Fruit fly (Drosophila melanogaster) whole organism, embryonic: Measurements from ENCODE around the gene CG11811.

ENCODE experiments used
- Abd-B ChIP-seq: fragments of 200-800 bp; sonication (Bioruptor generic); optimal IDR thresholded peaks from 2 replicates; lab custom pipeline; 2018; ENCODE audit warnings: missing biosample characterization, mild to moderate bottlenecking, missing genetic modification characterization, moderate library complexity
- CG10267 ChIP-seq: fragments of 200-800 bp; sonication (Bioruptor generic); optimal IDR thresholded peaks from 2 replicates; lab custom pipeline; 2018; ENCODE audit warnings: missing biosample characterization, mild to moderate bottlenecking, missing genetic modification characterization, moderate library complexity
- CG10274 ChIP-seq: fragments of 200-800 bp; sonication (Bioruptor generic); optimal IDR thresholded peaks from 3 replicates; lab custom pipeline; 2017; ENCODE audit warnings: missing biosample characterization, mild to moderate bottlenecking, missing genetic modification characterization
- CG11695 ChIP-seq: fragments of 200-800 bp; sonication (Bioruptor generic); IDR thresholded peaks from 3 replicates; pipeline ENCODE4 v1.3.6; 2022; ENCODE audit warnings: missing biosample characterization, missing genetic modification characterization
- CG12155 ChIP-seq: fragments of 200-800 bp; sonication (Bioruptor generic); optimal IDR thresholded peaks from 3 replicates; lab custom pipeline; 2016; ENCODE audit warnings: missing biosample characterization, missing genetic modification characterization
- CG14965 ChIP-seq: fragments of 200-800 bp; sonication (Bioruptor generic); optimal IDR thresholded peaks from 2 replicates; lab custom pipeline; 2016; ENCODE audit warnings: missing biosample characterization, missing genetic modification characterization, borderline replicate concordance
- CG15601 ChIP-seq: fragments of 200-800 bp; sonication (Bioruptor generic); optimal IDR thresholded peaks from 3 replicates; lab custom pipeline; 2019; ENCODE audit warnings: missing biosample characterization, mild to moderate bottlenecking, missing genetic modification characterization, moderate library complexity
- CG1603 ChIP-seq: fragments of 200-800 bp; sonication (Bioruptor generic); optimal IDR thresholded peaks from 2 replicates; lab custom pipeline; 2019; ENCODE audit warnings: missing biosample characterization, mild to moderate bottlenecking, missing genetic modification characterization, moderate library complexity
- CG17359 ChIP-seq: fragments of 200-800 bp; sonication (Bioruptor generic); optimal IDR thresholded peaks from 3 replicates; lab custom pipeline; 2018; ENCODE audit warnings: missing biosample characterization, mild to moderate bottlenecking, missing genetic modification characterization, moderate library complexity
- CG17385 ChIP-seq: fragments of 200-800 bp; sonication (Bioruptor generic); optimal IDR thresholded peaks from 3 replicates; lab custom pipeline; 2018; ENCODE audit warnings: missing biosample characterization, mild to moderate bottlenecking, missing genetic modification characterization
- CG18262 ChIP-seq: fragments of 200-800 bp; optimal IDR thresholded peaks from 3 replicates; lab custom pipeline; 2019; ENCODE audit warnings: missing biosample characterization, mild to moderate bottlenecking, missing genetic modification characterization, moderate library complexity
- CG2202 ChIP-seq: fragments of 200-800 bp; sonication (Bioruptor generic); optimal IDR thresholded peaks from 2 replicates; lab custom pipeline; 2018; ENCODE audit warnings: missing biosample characterization, mild to moderate bottlenecking, missing genetic modification characterization
- CG2875 ChIP-seq: fragments of 200-800 bp; sonication (Bioruptor generic); optimal IDR thresholded peaks from 2 replicates; lab custom pipeline; 2017; ENCODE audit warnings: missing biosample characterization, mild to moderate bottlenecking, missing genetic modification characterization, missing genetic modification reagents
- CG30020 ChIP-seq: fragments of 200-800 bp; optimal IDR thresholded peaks from 2 replicates; lab custom pipeline; 2019; ENCODE audit warnings: missing biosample characterization, mild to moderate bottlenecking, missing genetic modification characterization, moderate library complexity
- CG30403 ChIP-seq: fragments of 200-800 bp; sonication (Bioruptor generic); optimal IDR thresholded peaks from 3 replicates; lab custom pipeline; 2016; ENCODE audit warnings: missing biosample characterization, missing genetic modification characterization
- CG33213 ChIP-seq: fragments of 200-800 bp; sonication (Bioruptor generic); optimal IDR thresholded peaks from 3 replicates; lab custom pipeline; 2016; ENCODE audit warnings: missing biosample characterization, missing genetic modification characterization
- CG3847 ChIP-seq: fragments of 200-800 bp; sonication (Bioruptor generic); IDR thresholded peaks from 2 replicates; pipeline ENCODE4 v1.3.6; 2022; ENCODE audit warnings: missing biosample characterization, missing genetic modification characterization
- CG4617 ChIP-seq: fragments of 200-800 bp; sonication (Bioruptor generic); optimal IDR thresholded peaks from 3 replicates; lab custom pipeline; 2016; ENCODE audit warnings: missing biosample characterization, missing genetic modification characterization, borderline replicate concordance
- CG6813 ChIP-seq: fragments of 200-800 bp; sonication (Bioruptor generic); optimal IDR thresholded peaks from 2 replicates; lab custom pipeline; 2017; ENCODE audit warnings: missing biosample characterization, missing genetic modification characterization, mild to moderate bottlenecking, moderate library complexity, missing genetic modification reagents
- CG8359 ChIP-seq: fragments of 200-800 bp; sonication (Bioruptor generic); optimal IDR thresholded peaks from 2 replicates; lab custom pipeline; 2017; ENCODE audit warnings: missing biosample characterization, mild to moderate bottlenecking, missing genetic modification characterization, borderline replicate concordance
- CG8765 ChIP-seq: fragments of 200-800 bp; sonication (Bioruptor generic); IDR thresholded peaks from 2 replicates; pipeline ENCODE4 v1.3.6; 2022; ENCODE audit warnings: missing biosample characterization, missing genetic modification characterization
- CG8924 ChIP-seq: fragments of 200-800 bp; optimal IDR thresholded peaks from 3 replicates; lab custom pipeline; 2019; ENCODE audit warnings: missing biosample characterization, mild to moderate bottlenecking, missing genetic modification characterization, moderate library complexity
- CG9609 ChIP-seq: fragments of 200-800 bp; sonication (Bioruptor generic); optimal IDR thresholded peaks from 3 replicates; lab custom pipeline; 2016; ENCODE audit warnings: missing biosample characterization, missing genetic modification characterization
- CrebB ChIP-seq: fragments of 200-800 bp; sonication (Bioruptor generic); optimal IDR thresholded peaks from 3 replicates; lab custom pipeline; 2018; ENCODE audit warnings: missing biosample characterization, mild to moderate bottlenecking, missing genetic modification characterization
- Doc3 ChIP-seq: fragments of 200-800 bp; sonication (Bioruptor generic); IDR thresholded peaks from 3 replicates; pipeline ENCODE4 v1.3.6; 2022; ENCODE audit warnings: missing biosample characterization, missing genetic modification characterization; ENCODE audit not compliant: partially characterized antibody
- GATAe ChIP-seq: fragments of 200-800 bp; sonication (Bioruptor generic); conservative IDR thresholded peaks from 2 replicates; pipeline ENCODE4 v1.3.6; 2022; ENCODE audit warnings: missing biosample characterization, missing genetic modification characterization
- H2.0 ChIP-seq: fragments of 200-800 bp; sonication (Bioruptor generic); IDR thresholded peaks from 2 replicates; pipeline ENCODE4 v1.3.6; 2022; ENCODE audit warnings: missing biosample characterization, missing genetic modification characterization
- Hand ChIP-seq: fragments of 200-800 bp; sonication (Bioruptor generic); optimal IDR thresholded peaks from 2 replicates; lab custom pipeline; 2017; ENCODE audit warnings: mild to moderate bottlenecking, missing biosample characterization, missing genetic modification reagents, missing genetic modification characterization
- Jarid2 ChIP-seq: fragments of 200-800 bp; sonication (Bioruptor generic); optimal IDR thresholded peaks from 3 replicates; lab custom pipeline; 2017; ENCODE audit warnings: mild to moderate bottlenecking, missing biosample characterization, missing genetic modification reagents, missing genetic modification characterization
- Neu2 ChIP-seq: fragments of 200-800 bp; sonication (Bioruptor generic); optimal IDR thresholded peaks from 3 replicates; lab custom pipeline; 2016; ENCODE audit warnings: missing biosample characterization, missing genetic modification characterization, borderline replicate concordance
- Rfx ChIP-seq: fragments of 200-800 bp; sonication (Bioruptor generic); IDR thresholded peaks from 2 replicates; pipeline ENCODE4 v1.3.6; 2022; ENCODE audit warnings: missing biosample characterization, missing genetic modification characterization
- Sin3A ChIP-seq: fragments of >200 bp; optimal IDR thresholded peaks from 2 replicates; lab custom pipeline; 2018
- abd-A ChIP-seq: fragments of 200-800 bp; sonication (Bioruptor generic); optimal IDR thresholded peaks from 3 replicates; lab custom pipeline; 2019; ENCODE audit warnings: missing biosample characterization, mild to moderate bottlenecking, missing genetic modification characterization, moderate library complexity
- ara ChIP-seq: fragments of 200-800 bp; sonication (Bioruptor generic); IDR thresholded peaks from 2 replicates; pipeline ENCODE4 v1.3.6; 2022; ENCODE audit warnings: missing biosample characterization, missing genetic modification characterization
- cad ChIP-seq: fragments of >200 bp; optimal IDR thresholded peaks from 2 replicates; lab custom pipeline; 2017; ENCODE audit warnings: missing biosample characterization, missing genetic modification characterization
- dysf ChIP-seq: fragments of 200-800 bp; sonication (Bioruptor generic); IDR thresholded peaks from 3 replicates; pipeline ENCODE4 v1.3.6; 2022; ENCODE audit warnings: missing biosample characterization, missing genetic modification characterization
- eve ChIP-seq, 2 experiments: fragments of >200 bp; optimal IDR thresholded peaks; 2 replicates each; lab custom pipeline; 2017; ENCODE audit warnings: missing biosample characterization in 2 of 2, missing genetic modification characterization in 2 of 2
- fd102C ChIP-seq: fragments of 200-800 bp; sonication (Bioruptor generic); optimal IDR thresholded peaks from 2 replicates; lab custom pipeline; 2018; ENCODE audit warnings: missing biosample characterization, mild to moderate bottlenecking, missing genetic modification characterization, moderate library complexity
- fru ChIP-seq: fragments of >200 bp; optimal IDR thresholded peaks from 2 replicates; lab custom pipeline; 2017
- h ChIP-seq: fragments of >200 bp; optimal IDR thresholded peaks from 2 replicates; lab custom pipeline; 2017
- kni ChIP-seq: fragments of 200-800 bp; sonication (Bioruptor generic); optimal IDR thresholded peaks from 3 replicates; lab custom pipeline; 2017; ENCODE audit warnings: mild to moderate bottlenecking, missing biosample characterization, missing genetic modification reagents, missing genetic modification characterization
- lola ChIP-seq, 3 experiments: fragments of >200 bp in 2 of 3; fragments of 200-800 bp in 1 of 3; sonication (Bioruptor generic) in 1 of 3; optimal IDR thresholded peaks; 2 replicates each; lab custom pipeline; 2017 to 2019; ENCODE audit warnings: missing biosample characterization in 3 of 3, missing genetic modification characterization in 3 of 3, mild to moderate bottlenecking in 1 of 3, moderate library complexity in 1 of 3
- mam ChIP-seq: fragments of 200-800 bp; sonication (Bioruptor generic); optimal IDR thresholded peaks from 3 replicates; lab custom pipeline; 2016; ENCODE audit warnings: missing biosample characterization, missing genetic modification characterization
- pzg ChIP-seq: fragments of 200-800 bp; sonication (Bioruptor generic); optimal IDR thresholded peaks from 3 replicates; lab custom pipeline; 2018; ENCODE audit warnings: missing biosample characterization, mild to moderate bottlenecking, missing genetic modification characterization, moderate library complexity
- sens ChIP-seq: fragments of 200-800 bp; sonication (Bioruptor generic); peaks from one replicate; lab custom pipeline; 2016; ENCODE audit warnings: missing biosample characterization, missing genetic modification characterization
- so ChIP-seq: fragments of 200-800 bp; sonication (Bioruptor generic); IDR thresholded peaks from 3 replicates; pipeline ENCODE4 v1.3.6; 2022; ENCODE audit warnings: missing biosample characterization, missing genetic modification characterization
- sr ChIP-seq: fragments of 200-800 bp; sonication (Bioruptor generic); IDR thresholded peaks from 3 replicates; pipeline ENCODE4 v1.3.6; 2022; ENCODE audit warnings: missing biosample characterization, missing genetic modification characterization
- stwl ChIP-seq: fragments of 200-800 bp; sonication (Bioruptor generic); optimal IDR thresholded peaks from 3 replicates; lab custom pipeline; 2018; ENCODE audit warnings: missing biosample characterization, mild to moderate bottlenecking, missing genetic modification characterization, moderate library complexity
- trem ChIP-seq: fragments of 200-800 bp; optimal IDR thresholded peaks from 3 replicates; lab custom pipeline; 2019; ENCODE audit warnings: missing biosample characterization, mild to moderate bottlenecking, missing genetic modification characterization, moderate library complexity
- unpg ChIP-seq: fragments of 200-800 bp; sonication (Bioruptor generic); optimal IDR thresholded peaks from 3 replicates; lab custom pipeline; 2018; ENCODE audit warnings: missing biosample characterization, mild to moderate bottlenecking, missing genetic modification characterization, moderate library complexity
- zen ChIP-seq: fragments of 200-800 bp; sonication (Bioruptor generic); optimal IDR thresholded peaks from 3 replicates; lab custom pipeline; 2018; ENCODE audit warnings: missing biosample characterization, mild to moderate bottlenecking, missing genetic modification characterization, moderate library complexity

The CG11811 gene

dm6 chr3L:10698182-10698581 is 7.4 kb downstream of the CG11811 start (continued):
- TF ChIP-seq CG15601 (tag; lab: Kevin White, UChicago) (peak; percentile 22), CG9609 (GFP tag; lab: Kevin White, UChicago) (no peak), CG8765 (GFP tag; lab: Robert Waterston, UW) (no peak), CG30020 (tag; lab: Kevin White, UChicago) (peak; percentile 25), CG10267 (tag; lab: Kevin White, UChicago) (peak; percentile 98), CG1603 (tag; lab: Kevin White, UChicago) (peak; percentile 33), mam (no peak), Rfx (GFP tag; lab: Robert Waterston, UW) (peak; percentile 37; the same call in 1 of the 2 replicates), lola (GFP tag; optimal IDR thresholded peaks at IDR 0.05; lab: Kevin White, UChicago) (peak in 1 of 3 experiments; percentile 31), CG12155 (GFP tag; lab: Kevin White, UChicago) (peak; percentile 38), fru (no peak), so (GFP tag; lab: Robert Waterston, UW) (no peak), CG30403 (GFP tag; lab: Kevin White, UChicago) (peak; percentile 4), stwl (peak; percentile 65), kni (GFP tag; lab: Kevin White, UChicago) (no peak), zen (tag; lab: Kevin White, UChicago) (peak; percentile 9), trem (tag; lab: Kevin White, UChicago) (peak; percentile 67), fd102C (GFP tag; lab: Kevin White, UChicago) (no peak), pzg (GFP tag; lab: Kevin White, UChicago) (peak; percentile 61), CG18262 (tag; lab: Kevin White, UChicago) (peak; percentile 39)

- TF ChIP-seq CG10274 (GFP tag; lab: Kevin White, UChicago) = no peak
- TF ChIP-seq CG33213 = no peak
- no peak for TF ChIP-seq Neu2 (GFP tag; lab: Kevin White, UChicago)
- TF ChIP-seq Abd-B = no peak
- no peak for TF ChIP-seq Jarid2 (GFP tag; lab: Kevin White, UChicago)
- TF ChIP-seq sens = peak; percentile 4
- TF ChIP-seq Doc3 (GFP tag; lab: Robert Waterston, UW) = no peak
- TF ChIP-seq CrebB (tag; lab: Kevin White, UChicago) = no peak
- no peak for TF ChIP-seq eve (GFP tag; optimal IDR thresholded peaks at IDR 0.05; lab: Kevin White, UChicago)
- TF ChIP-seq CG2875 (GFP tag; lab: Kevin White, UChicago) = no peak
- no peak for TF ChIP-seq sr
- TF ChIP-seq CG17359 (tag; lab: Kevin White, UChicago) = no peak
- peak; percentile 23; the same call in 1 of the 3 replicates for TF ChIP-seq dysf
- no peak for TF ChIP-seq CG4617
- TF ChIP-seq Hand = no peak
- TF ChIP-seq Sin3A (lab: Kevin White, UChicago) = no peak
- TF ChIP-seq unpg = no peak
- no peak for TF ChIP-seq CG14965
- TF ChIP-seq abd-A (tag; lab: Kevin White, UChicago) = peak; percentile 62
- 0 out of 2 replicates have a peak, but pooled peaks have one; percentile 6 for TF ChIP-seq H2.0 (GFP tag; lab: Robert Waterston, UW)
- no peak for TF ChIP-seq cad (GFP tag; lab: Kevin White, UChicago)
- TF ChIP-seq ara (GFP tag; lab: Robert Waterston, UW) = no peak
- no peak for TF ChIP-seq CG3847 (GFP tag; lab: Robert Waterston, UW)
- no peak for TF ChIP-seq CG17385 (GFP tag; lab: Kevin White, UChicago)
- no peak for TF ChIP-seq CG6813 (GFP tag; lab: Kevin White, UChicago)
- no peak for TF ChIP-seq pzg (GFP tag; lab: Kevin White, UChicago)
- TF ChIP-seq CG2202 (tag; lab: Kevin White, UChicago) = no peak
- TF ChIP-seq CG8924 (tag; lab: Kevin White, UChicago) = no peak
- no peak for TF ChIP-seq CG8359
- no peak for TF ChIP-seq GATAe
- no peak for TF ChIP-seq CG11695 (GFP tag; lab: Robert Waterston, UW)
- TF ChIP-seq h (lab: Kevin White, UChicago) = no peak
These were observed 11.4 kb downstream of the CG11811 start for dm6 chr3L:10702216-10702615.
